Fruit fly (Drosophila melanogaster): ENCODE data around the gene spn-A.

DNA sequence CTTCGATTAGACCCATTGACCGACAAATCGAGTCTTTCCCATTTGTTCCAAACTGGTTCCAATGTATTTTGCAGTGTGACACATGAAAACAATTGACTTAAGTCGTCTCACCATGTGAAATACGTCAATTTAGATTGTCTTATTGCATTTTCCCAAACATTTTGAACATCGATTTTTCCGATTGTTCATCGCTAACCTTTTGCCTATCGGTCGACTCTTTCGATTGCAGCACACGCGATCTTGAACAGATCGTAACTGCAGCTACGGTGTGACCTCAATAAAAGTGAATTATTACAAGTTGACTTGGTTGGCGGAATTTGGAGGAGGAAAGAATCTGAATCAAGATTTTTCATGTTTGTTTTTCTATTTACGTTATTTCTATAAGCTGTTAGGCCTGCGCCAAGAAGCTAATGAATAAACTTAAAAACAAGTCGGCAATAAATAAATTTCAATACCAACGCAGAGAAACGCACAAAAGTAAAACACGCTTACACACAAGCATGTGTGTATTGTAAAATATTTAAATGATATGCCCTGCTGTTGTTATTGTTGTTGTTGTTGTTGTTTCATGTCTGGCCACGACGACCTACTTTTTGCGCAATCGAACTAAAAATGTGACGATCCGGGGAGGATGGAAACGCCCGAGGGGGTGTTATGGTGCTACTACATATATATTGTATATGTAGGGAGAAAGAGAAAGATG is 4.8 kb upstream of the spn-A start:
- TF ChIP-seq Nf-YC (tag; optimal IDR thresholded peaks at IDR 0.05): no peak
- TF ChIP-seq CG15601 (tag; optimal IDR thresholded peaks at IDR 0.05): no peak
- no peak for TF ChIP-seq eve (GFP tag; optimal IDR thresholded peaks at IDR 0.05)
- TF ChIP-seq unpg (GFP tag; optimal IDR thresholded peaks at IDR 0.05): no peak
- TF ChIP-seq CG10431 (GFP tag; optimal IDR thresholded peaks at IDR 0.05): no peak
- TF ChIP-seq NC2α (GFP tag; optimal IDR thresholded peaks at IDR 0.05): no peak
- TF ChIP-seq ind (GFP tag; optimal IDR thresholded peaks at IDR 0.05): no peak
- no peak for TF ChIP-seq CG2202 (tag; optimal IDR thresholded peaks at IDR 0.05)
- TF ChIP-seq sim (GFP tag; IDR thresholded peaks at IDR 0.05): no peak
- no peak for TF ChIP-seq wdn (GFP tag; IDR thresholded peaks at IDR 0.05)
